Worm (Caenorhabditis elegans): ENCODE results near the gene srxa-4.

Gene srxa-4

ce11 chrV:7437538-7437937, 17.3 kb downstream of the srxa-4 start, which contains the start of gene F25E5.9:
F25E5.9 (minus strand) TSS chrV:7437919.
- TF ChIP-seq duxl-1 (tag; optimal IDR thresholded peaks at IDR 0.05; ENCODE audit: poor library complexity) (peak; percentile 48), mdl-1 (tag; optimal IDR thresholded peaks at IDR 0.05) (peak in 1 of 2 experiments; percentile 22), dpl-1 (GFP tag; optimal IDR thresholded peaks at IDR 0.05) (no peak), rbr-2 (tag; optimal IDR thresholded peaks at IDR 0.05) (peak; percentile 28), nhr-102 (tag; optimal IDR thresholded peaks at IDR 0.05) (no peak), egl-43 (GFP tag; IDR thresholded peaks at IDR 0.05) (peak; percentile 72; the same call in 1 of the 2 replicates), set-16 (GFP tag; IDR thresholded peaks at IDR 0.05) (0 out of 2 replicates have a peak, but pooled peaks have one; percentile 12), nhr-77 (tag; optimal IDR thresholded peaks at IDR 0.05) (no peak), zfp-2 (tag; optimal IDR thresholded peaks at IDR 0.05) (no peak), ctbp-1 (GFP tag; IDR thresholded peaks at IDR 0.05) (peak; percentile 61), nhr-6 (tag; optimal IDR thresholded peaks at IDR 0.05) (peak; percentile 2), mes-2 (tag; optimal IDR thresholded peaks at IDR 0.05; ENCODE audit: poor library complexity, severe bottlenecking) (peak; percentile 23), D1046.2 (GFP tag; IDR thresholded peaks at IDR 0.05) (0 out of 2 replicates have a peak, but pooled peaks have one; percentile 40), vab-7 (GFP tag; IDR thresholded peaks at IDR 0.05) (0 out of 2 replicates have a peak, but pooled peaks have one; percentile 6), hlh-30 (tag; optimal IDR thresholded peaks at IDR 0.05; ENCODE audit: insufficient read depth) (peak; percentile 20), daf-19 (GFP tag; conservative IDR thresholded peaks at IDR 0.05) (no peak), cey-2 (tag; optimal IDR thresholded peaks at IDR 0.05; ENCODE audit: borderline replicate concordance, insufficient read depth) (no peak), tra-1 (GFP tag; IDR thresholded peaks at IDR 0.05) (0 out of 2 replicates have a peak, but pooled peaks have one; percentile 11), unc-62 (GFP tag; optimal IDR thresholded peaks at IDR 0.05 in 1 of 2) (peak in 1 of 2 experiments; percentile 33), unc-62 (tag; optimal IDR thresholded peaks at IDR 0.05) (no peak), Y105C5A.15 (GFP tag; IDR thresholded peaks at IDR 0.05) (no peak), mxl-3 (GFP tag; optimal IDR thresholded peaks at IDR 0.05) (peak; percentile 16), F37D6.2 (tag; optimal IDR thresholded peaks at IDR 0.05) (no peak), lsy-2 (tag; optimal IDR thresholded peaks at IDR 0.05) (peak in 1 of 2 experiments; percentile 16), fkh-10 (GFP tag; optimal IDR thresholded peaks at IDR 0.05) (peak; percentile 29), hmg-1.1 (GFP tag; IDR thresholded peaks at IDR 0.05) (peak; percentile 67), hif-1 (tag; optimal IDR thresholded peaks at IDR 0.05) (peak in 1 of 2 experiments; percentile 3), snpc-4 (tag; optimal IDR thresholded peaks at IDR 0.05) (no peak), lin-15B (tag; optimal IDR thresholded peaks at IDR 0.05) (no peak), saeg-2 (GFP tag; IDR thresholded peaks at IDR 0.05) (0 out of 2 replicates have a peak, but pooled peaks have one; percentile 34), hlh-11 (tag; optimal IDR thresholded peaks at IDR 0.05) (peak; percentile 7)

- TF ChIP-seq dve-1 (tag; optimal IDR thresholded peaks at IDR 0.05; ENCODE audit: insufficient read depth) (no peak), lin-39 (tag; optimal IDR thresholded peaks at IDR 0.05) (no peak), jun-1 (tag; optimal IDR thresholded peaks at IDR 0.05) (no peak), spr-1 (tag; optimal IDR thresholded peaks at IDR 0.05) (no peak), mdt-29 (GFP tag; IDR thresholded peaks at IDR 0.05) (no peak), F10B5.3 (tag; optimal IDR thresholded peaks at IDR 0.05) (no peak), tag-97 (GFP tag; IDR thresholded peaks at IDR 0.05) (no peak), pqm-1 (tag; optimal IDR thresholded peaks at IDR 0.05) (no peak), snpc-4 (tag; optimal IDR thresholded peaks at IDR 0.05) (no peak), lsy-2 (tag; optimal IDR thresholded peaks at IDR 0.05) (no peak), lir-3 (tag; optimal IDR thresholded peaks at IDR 0.05) (no peak), dmd-9 (GFP tag; IDR thresholded peaks at IDR 0.05) (no peak), hlh-30 (tag; optimal IDR thresholded peaks at IDR 0.05; ENCODE audit: insufficient read depth) (no peak)
These were observed 17.7 kb downstream of the srxa-4 start, which contains the start of gene F25E5.16 for ce11 chrV:7437985-7438384. F25E5.16 (plus strand) TSS chrV:7438285.
